Fruit fly (Drosophila melanogaster): ENCODE results near the gene CG10591.

Gene CG10591

dm6 chr3L:5603860-5604415, 4.4 kb upstream of the CG10591 start, which contains the start of gene TM9SF3 (continued):
- TF ChIP-seq Vsx1 (GFP tag; optimal IDR thresholded peaks at IDR 0.05), result no peak
- no peak for TF ChIP-seq cad (GFP tag; optimal IDR thresholded peaks at IDR 0.05)
- TF ChIP-seq nau (GFP tag; optimal IDR thresholded peaks at IDR 0.05), result no peak
- no peak for TF ChIP-seq CG13123 (GFP tag; optimal IDR thresholded peaks at IDR 0.05)
- no peak for TF ChIP-seq Meics (GFP tag; optimal IDR thresholded peaks at IDR 0.05)
- TF ChIP-seq row (GFP tag; IDR thresholded peaks at IDR 0.05), result peak; percentile 78
- TF ChIP-seq CG30020 (tag; optimal IDR thresholded peaks at IDR 0.05), result peak; percentile 5
- no peak for TF ChIP-seq fd64A (GFP tag; optimal IDR thresholded peaks at IDR 0.05)
- no peak for TF ChIP-seq sisA (GFP tag; IDR thresholded peaks at IDR 0.05)
- peak; percentile 88 for TF ChIP-seq CG16813 (GFP tag; IDR thresholded peaks at IDR 0.05; ENCODE audit: partially characterized antibody)
- TF ChIP-seq B-H1 (GFP tag; IDR thresholded peaks at IDR 0.05), result no peak
- TF ChIP-seq dati (GFP tag; IDR thresholded peaks at IDR 0.05), result no peak
- no peak for TF ChIP-seq nom (GFP tag; optimal IDR thresholded peaks at IDR 0.05)
- no peak for TF ChIP-seq CG3407 (GFP tag; optimal IDR thresholded peaks at IDR 0.05)
- peak; percentile 37 for TF ChIP-seq trem (tag; optimal IDR thresholded peaks at IDR 0.05)
- TF ChIP-seq pho (GFP tag; optimal IDR thresholded peaks at IDR 0.05), result peak; percentile 57
- TF ChIP-seq CG2129 (GFP tag; IDR thresholded peaks at IDR 0.05; ENCODE audit: partially characterized antibody), result peak; percentile 88
- no peak for TF ChIP-seq mirr (GFP tag; optimal IDR thresholded peaks at IDR 0.05)
- no peak for TF ChIP-seq Drgx (GFP tag; IDR thresholded peaks at IDR 0.05)
- no peak for TF ChIP-seq CG6854 (GFP tag; optimal IDR thresholded peaks at IDR 0.05)
- TF ChIP-seq esg (GFP tag; conservative IDR thresholded peaks at IDR 0.05), result no peak
- TF ChIP-seq zen2 (GFP tag; IDR thresholded peaks at IDR 0.05; ENCODE audit: partially characterized antibody), result peak; percentile 81
- TF ChIP-seq aop (GFP tag; IDR thresholded peaks at IDR 0.05), result no peak
- TF ChIP-seq CG11695 (GFP tag; IDR thresholded peaks at IDR 0.05), result no peak
- TF ChIP-seq ci (GFP tag; IDR thresholded peaks at IDR 0.05), result no peak
- TF ChIP-seq CG33213 (GFP tag; optimal IDR thresholded peaks at IDR 0.05), result peak; percentile 33
- peak; percentile 46 for TF ChIP-seq mam (GFP tag; optimal IDR thresholded peaks at IDR 0.05)
- 0 out of 4 replicates have a peak, but pooled peaks have one; percentile 38 for TF ChIP-seq chinmo (GFP tag; IDR thresholded peaks at IDR 0.05; ENCODE audit: partially characterized antibody)
- peak in 1 of 2 experiments; percentile 57 for TF ChIP-seq tll (GFP tag; optimal IDR thresholded peaks at IDR 0.05)
- peak; percentile 46; the same call in 1 of the 2 replicates for TF ChIP-seq slbo (GFP tag; IDR thresholded peaks at IDR 0.05)
- TF ChIP-seq Awh (GFP tag; IDR thresholded peaks at IDR 0.05), result no peak
- no peak for TF ChIP-seq CG8924 (tag; optimal IDR thresholded peaks at IDR 0.05)
- TF ChIP-seq D19B (GFP tag; optimal IDR thresholded peaks at IDR 0.05), result no peak
- no peak for TF ChIP-seq CG7987 (GFP tag; optimal IDR thresholded peaks at IDR 0.05)
- TF ChIP-seq Oli (tag; optimal IDR thresholded peaks at IDR 0.05), result no peak
- no peak for TF ChIP-seq al (GFP tag; IDR thresholded peaks at IDR 0.05)
- no peak for TF ChIP-seq dimm (GFP tag; IDR thresholded peaks at IDR 0.05)
- peak; percentile 49 for TF ChIP-seq sd (tag; optimal IDR thresholded peaks at IDR 0.05)
- TF ChIP-seq CG4854 (GFP tag; optimal IDR thresholded peaks at IDR 0.05), result no peak
- TF ChIP-seq Atf6 (GFP tag; IDR thresholded peaks at IDR 0.05), result 0 out of 2 replicates have a peak, but pooled peaks have one; percentile 14
- no peak for TF ChIP-seq Sox100B (GFP tag; optimal IDR thresholded peaks at IDR 0.05)
- TF ChIP-seq CG10321 (GFP tag; IDR thresholded peaks at IDR 0.05), result no peak
- no peak for TF ChIP-seq CG17568 (GFP tag; optimal IDR thresholded peaks at IDR 0.05)
- peak; percentile 34 for TF ChIP-seq lilli (GFP tag; optimal IDR thresholded peaks at IDR 0.05)
- TF ChIP-seq corto (GFP tag; optimal IDR thresholded peaks at IDR 0.05), result no peak
- TF ChIP-seq hkb (optimal IDR thresholded peaks at IDR 0.05), result peak; percentile 30
- TF ChIP-seq hkb (GFP tag; IDR thresholded peaks at IDR 0.05), result no peak
- no peak for TF ChIP-seq NC2α (GFP tag; optimal IDR thresholded peaks at IDR 0.05)
- no peak for TF ChIP-seq kah (GFP tag; optimal IDR thresholded peaks at IDR 0.05)
- no peak for TF ChIP-seq zfh1 (GFP tag; IDR thresholded peaks at IDR 0.05)
- TF ChIP-seq TFAM (GFP tag; optimal IDR thresholded peaks at IDR 0.05), result no peak
